Worm (Caenorhabditis elegans): Measurements from ENCODE around the gene prp-38.

The prp-38 gene

DNA sequence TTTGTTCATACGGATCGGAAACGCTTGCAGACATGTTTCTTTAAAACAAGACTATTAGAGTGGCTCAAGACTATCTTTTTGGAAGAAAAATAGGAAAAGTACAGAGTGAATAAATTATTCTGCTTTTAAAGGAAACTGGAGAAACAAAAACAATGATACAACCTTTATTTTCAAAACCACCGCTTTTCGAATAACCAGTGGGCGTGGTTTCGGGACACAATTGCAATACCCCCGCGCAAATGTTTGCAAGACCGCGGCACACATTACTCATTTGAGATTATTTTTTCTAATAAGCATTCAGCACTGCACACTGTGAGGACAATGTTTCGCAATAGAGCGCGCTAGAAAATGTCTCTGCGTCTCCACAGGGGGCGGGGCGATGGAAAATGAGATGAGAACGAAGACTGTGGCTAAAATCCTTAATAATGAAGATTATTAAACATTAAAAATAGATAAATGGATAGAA is 2.1 kb upstream of the prp-38 start, which contains the start of gene plrg-1:
Gene plrg-1, minus strand, starts transcription at position 51 of the 466 bp plus-strand sequence.
- TF ChIP-seq let-607 (tag; optimal IDR thresholded peaks at IDR 0.05) (peak; percentile 34 to 70), nfya-1 (tag; optimal IDR thresholded peaks at IDR 0.05; ENCODE audit: borderline replicate concordance, insufficient read depth) (no peak), ztf-6 (GFP tag; IDR thresholded peaks at IDR 0.05) (peak; percentile 72; the same call in 1 of the 2 replicates), snpc-1.1 (tag; optimal IDR thresholded peaks at IDR 0.05; ENCODE audit: insufficient read depth) (peak; percentile 51), pbrm-1 (GFP tag; IDR thresholded peaks at IDR 0.05) (peak; percentile 94), ZK185.1 (tag; optimal IDR thresholded peaks at IDR 0.05; ENCODE audit: poor library complexity, severe bottlenecking) (peak; percentile 91), ceh-40 (GFP tag; IDR thresholded peaks at IDR 0.05) (0 out of 2 replicates have a peak, but pooled peaks have one; percentile 34), lag-1 (GFP tag; IDR thresholded peaks at IDR 0.05) (0 out of 2 replicates have a peak, but pooled peaks have one; percentile 49), bed-2 (GFP tag; IDR thresholded peaks at IDR 0.05) (no peak), tbp1 (GFP tag; optimal IDR thresholded peaks at IDR 0.05) (peak; percentile 69), mes-4 (tag; optimal IDR thresholded peaks at IDR 0.05) (no peak), hrde-1 (tag; optimal IDR thresholded peaks at IDR 0.05; ENCODE audit: borderline replicate concordance) (peak; percentile 28), C17E4.6 (GFP tag; IDR thresholded peaks at IDR 0.05) (peak; percentile 19; the same call in 1 of the 2 replicates), nhr-120 (GFP tag; IDR thresholded peaks at IDR 0.05) (no peak), unc-62 (GFP tag; optimal IDR thresholded peaks at IDR 0.05) (no peak), dox-1 (GFP tag; IDR thresholded peaks at IDR 0.05) (peak; percentile 98), rcor-1 (GFP tag; IDR thresholded peaks at IDR 0.05) (peak; percentile 93), die-1 (tag; optimal IDR thresholded peaks at IDR 0.05) (peak; percentile 43), Y53F4B.3 (GFP tag; IDR thresholded peaks at IDR 0.05) (0 out of 2 replicates have a peak, but pooled peaks have one; percentile 48), F10E7.11 (tag; optimal IDR thresholded peaks at IDR 0.05) (no peak), snpc-1.3 (tag; optimal IDR thresholded peaks at IDR 0.05; ENCODE audit: insufficient read depth) (peak; percentile 82), lsy-27 (tag; optimal IDR thresholded peaks at IDR 0.05; ENCODE audit: borderline replicate concordance, insufficient read depth) (peak; percentile 57), tlf-1 (GFP tag; optimal IDR thresholded peaks at IDR 0.05) (peak; percentile 85), F39B2.1 (GFP tag; IDR thresholded peaks at IDR 0.05) (no peak), snpc-3.4 (tag; optimal IDR thresholded peaks at IDR 0.05) (peak; percentile 73), aptf-2 (GFP tag; conservative IDR thresholded peaks at IDR 0.05) (no peak; the same call in 1 of the 2 replicates), ztf-28 (GFP tag; IDR thresholded peaks at IDR 0.05) (peak; percentile 82), rec-8 (tag; optimal IDR thresholded peaks at IDR 0.05) (peak; percentile 20 to 60), F49E8.2 (tag; optimal IDR thresholded peaks at IDR 0.05; ENCODE audit: insufficient read depth) (peak; percentile 68), Y95B8A.8 (GFP tag; IDR thresholded peaks at IDR 0.05) (peak; percentile 79; the same call in 1 of the 2 replicates), hlh-26 (GFP tag; conservative IDR thresholded peaks at IDR 0.05) (no peak), B0035.1 (tag; optimal IDR thresholded peaks at IDR 0.05) (no peak), ceh-27 (GFP tag; optimal IDR thresholded peaks at IDR 0.05) (peak; percentile 92), hmg-20 (GFP tag; IDR thresholded peaks at IDR 0.05) (peak; percentile 79), ceh-100 (GFP tag; IDR thresholded peaks at IDR 0.05) (peak; percentile 88), Y53G8AR.9 (GFP tag; conservative IDR thresholded peaks at IDR 0.05) (peak; percentile 85), rpc-1 (optimal IDR thresholded peaks at IDR 0.05) (peak; percentile 47), rpc-1 (tag; optimal IDR thresholded peaks at IDR 0.05) (no peak), F23B12.7 (tag; optimal IDR thresholded peaks at IDR 0.05; ENCODE audit: insufficient read depth) (peak; percentile 84), zfh-2 (GFP tag; conservative IDR thresholded peaks at IDR 0.05) (peak; percentile 69), K12H6.12 (tag; optimal IDR thresholded peaks at IDR 0.05) (peak; percentile 45), tbx-9 (tag; optimal IDR thresholded peaks at IDR 0.05; ENCODE audit: borderline replicate concordance) (no peak), dpl-1 (GFP tag; optimal IDR thresholded peaks at IDR 0.05) (peak; percentile 74), nfyb-1 (GFP tag; IDR thresholded peaks at IDR 0.05) (peak; percentile 92), lsl-1 (GFP tag; optimal IDR thresholded peaks at IDR 0.05) (peak; percentile 74)

Data from whole organism, young adult.